Fruit fly (Drosophila melanogaster) Kc167 (cell line): ENCODE results near the gene CG43169.

ENCODE experiments used
- h ChIP-seq: fragments of >200 bp; optimal IDR thresholded peaks from 3 replicates; lab custom pipeline; 2018; ENCODE audit warnings: missing external identifiers
- ttk ChIP-seq: sonication (Bioruptor generic); optimal IDR thresholded peaks from 2 replicates; lab custom pipeline; 2017; ENCODE audit warnings: missing external identifiers

- TF ChIP-seq ttk (lab: Kevin White, UChicago) (no peak), h (no peak)
Observed at dm6 chr3L:8888533-8888932, at the start of gene CG43169.
